Worm (Caenorhabditis elegans) whole organism, mixed stage, embryonic: ENCODE data around the gene prmt-5.

Experiments
- M03D4.4 ChIP-seq: sonication (generic microtip); optimal IDR thresholded peaks from 2 replicates; lab custom pipeline; 2017; ENCODE audit warnings: mild to moderate bottlenecking, missing genetic modification characterization, missing compliant biosample characterization
- bed-3 ChIP-seq: fragments of 200-800 bp; sonication (Bioruptor generic); optimal IDR thresholded peaks from 3 replicates; lab custom pipeline; 2018; ENCODE audit warnings: mild to moderate bottlenecking, missing genetic modification characterization, moderate library complexity, missing compliant biosample characterization
- ceh-39 ChIP-seq: fragments of 150-350 bp; optimal IDR thresholded peaks from 2 replicates; lab custom pipeline; 2014; ENCODE audit warnings: missing biosample characterization, missing genetic modification characterization
- ceh-43 ChIP-seq: fragments of 200-800 bp; sonication (Bioruptor generic); optimal IDR thresholded peaks from 2 replicates; lab custom pipeline; 2018; ENCODE audit warnings: mild to moderate bottlenecking, missing genetic modification characterization, moderate library complexity, missing compliant biosample characterization
- ceh-83 ChIP-seq: fragments of 200-800 bp; sonication (Bioruptor generic); optimal IDR thresholded peaks from 2 replicates; lab custom pipeline; 2018; ENCODE audit warnings: mild to moderate bottlenecking, missing genetic modification characterization, missing compliant biosample characterization
- cnd-1 ChIP-seq: fragments of 200-800 bp; sonication (Bioruptor generic); optimal IDR thresholded peaks from 2 replicates; lab custom pipeline; 2018; ENCODE audit warnings: mild to moderate bottlenecking, missing genetic modification characterization, missing compliant biosample characterization
- drap-1 ChIP-seq: fragments of 200-800 bp; sonication (Bioruptor generic); optimal IDR thresholded peaks from 3 replicates; lab custom pipeline; 2018; ENCODE audit warnings: mild to moderate bottlenecking, missing genetic modification characterization, missing compliant biosample characterization
- elt-1 ChIP-seq: sonication (generic microtip); optimal IDR thresholded peaks from 2 replicates; lab custom pipeline; 2017; ENCODE audit warnings: missing genetic modification characterization, mild to moderate bottlenecking, missing compliant biosample characterization, antibody characterized with exemption, moderate library complexity, borderline replicate concordance; ENCODE audit not compliant: insufficient read depth
- elt-3 ChIP-seq: fragments of 150-350 bp; optimal IDR thresholded peaks from 2 replicates; lab custom pipeline; 2014; ENCODE audit warnings: missing biosample characterization, missing genetic modification characterization
- flh-1 ChIP-seq: fragments of 200-800 bp; sonication (Bioruptor generic); optimal IDR thresholded peaks from 2 replicates; lab custom pipeline; 2018; ENCODE audit warnings: mild to moderate bottlenecking, missing genetic modification characterization, moderate library complexity, missing compliant biosample characterization
- ham-2 ChIP-seq: fragments of 200-800 bp; sonication (Bioruptor generic); optimal IDR thresholded peaks from 2 replicates; lab custom pipeline; 2018; ENCODE audit warnings: mild to moderate bottlenecking, missing genetic modification characterization, missing compliant biosample characterization
- lin-13 ChIP-seq: fragments of 150-350 bp; optimal IDR thresholded peaks from 2 replicates; lab custom pipeline; 2014; ENCODE audit warnings: missing biosample characterization, missing genetic modification characterization
- lin-32 ChIP-seq: fragments of 200-800 bp; sonication (Bioruptor generic); optimal IDR thresholded peaks from 2 replicates; lab custom pipeline; 2018; ENCODE audit warnings: mild to moderate bottlenecking, missing genetic modification characterization, missing compliant biosample characterization
- lsy-2 ChIP-seq: fragments of 150-350 bp; optimal IDR thresholded peaks from 2 replicates; lab custom pipeline; 2014; ENCODE audit warnings: missing biosample characterization, missing genetic modification characterization
- mab-5 ChIP-seq: fragments of 150-350 bp; optimal IDR thresholded peaks from 2 replicates; lab custom pipeline; 2014; ENCODE audit warnings: missing biosample characterization, missing genetic modification characterization
- mep-1 ChIP-seq: fragments of 150-350 bp; optimal IDR thresholded peaks from 2 replicates; lab custom pipeline; 2017; ENCODE audit warnings: missing biosample characterization, missing genetic modification reagents, missing genetic modification characterization, inconsistent platforms
- nhr-12 ChIP-seq: fragments of 150-350 bp; optimal IDR thresholded peaks from 2 replicates; lab custom pipeline; 2014; ENCODE audit warnings: missing biosample characterization, missing genetic modification characterization
- nhr-237 ChIP-seq: fragments of 150-350 bp; optimal IDR thresholded peaks from 2 replicates; lab custom pipeline; 2014; ENCODE audit warnings: missing biosample characterization, missing genetic modification characterization
- nhr-28 ChIP-seq: fragments of 150-350 bp; optimal IDR thresholded peaks from 2 replicates; lab custom pipeline; 2014; ENCODE audit warnings: missing biosample characterization, missing genetic modification characterization
- nhr-76 ChIP-seq: sonication (generic microtip); optimal IDR thresholded peaks from 2 replicates; lab custom pipeline; 2017; ENCODE audit warnings: missing biosample characterization, missing genetic modification characterization
- pha-4 ChIP-seq: fragments of 150-350 bp; optimal IDR thresholded peaks from 2 replicates; lab custom pipeline; 2018; ENCODE audit warnings: missing biosample characterization, missing genetic modification reagents, missing genetic modification characterization
- sem-2 ChIP-seq: fragments of 200-800 bp; sonication (Bioruptor generic); optimal IDR thresholded peaks from 2 replicates; lab custom pipeline; 2018; ENCODE audit warnings: mild to moderate bottlenecking, missing genetic modification characterization, missing compliant biosample characterization
- snpc-4 ChIP-seq: fragments of 150-350 bp; optimal IDR thresholded peaks from 2 replicates; lab custom pipeline; 2014; ENCODE audit warnings: missing biosample characterization, missing genetic modification characterization
- sptf-1 ChIP-seq: sonication (generic microtip); optimal IDR thresholded peaks from 2 replicates; lab custom pipeline; 2017; ENCODE audit warnings: mild to moderate bottlenecking, missing genetic modification characterization, moderate library complexity, missing compliant biosample characterization
- tbx-8 ChIP-seq: fragments of 200-800 bp; sonication (Bioruptor generic); optimal IDR thresholded peaks from 2 replicates; lab custom pipeline; 2018; ENCODE audit warnings: mild to moderate bottlenecking, missing genetic modification characterization, moderate library complexity, missing compliant biosample characterization
- unc-120 ChIP-seq: sonication (generic microtip); optimal IDR thresholded peaks from 2 replicates; lab custom pipeline; 2017; ENCODE audit warnings: missing genetic modification characterization, missing compliant biosample characterization; ENCODE audit not compliant: poor library complexity, severe bottlenecking
- unc-39 ChIP-seq: fragments of 150-350 bp; optimal IDR thresholded peaks from 2 replicates; lab custom pipeline; 2014; ENCODE audit warnings: missing biosample characterization, missing genetic modification characterization
- unc-62 ChIP-seq: fragments of 150-350 bp; optimal IDR thresholded peaks from 2 replicates; lab custom pipeline; 2014; ENCODE audit warnings: missing biosample characterization, missing genetic modification reagents, missing genetic modification characterization
- ztf-11 ChIP-seq: fragments of 150-350 bp; optimal IDR thresholded peaks from 2 replicates; lab custom pipeline; 2014; ENCODE audit warnings: missing biosample characterization, missing genetic modification characterization

The prmt-5 gene

ce11 chrIII:5228839-5229238, 1.5 kb upstream of the prmt-5 start:
- TF ChIP-seq lsy-2 (tag; lab: Kevin White, UChicago) (no peak), unc-39 (no peak), nhr-28 (tag; lab: Kevin White, UChicago) (no peak), mep-1 (tag; lab: Kevin White, UChicago) (no peak), ztf-11 (tag; lab: Kevin White, UChicago) (no peak), sptf-1 (no peak), snpc-4 (tag; lab: Kevin White, UChicago) (no peak), ceh-39 (tag; lab: Kevin White, UChicago) (no peak)

- TF ChIP-seq ztf-11 (tag; lab: Kevin White, UChicago): no peak
- no peak for TF ChIP-seq nhr-76 (tag; lab: Kevin White, UChicago)
- TF ChIP-seq unc-120 (tag; lab: Kevin White, UChicago): no peak
Measured at ce11 chrIII:5229511-5230250, 674 bp upstream of the prmt-5 start.

- TF ChIP-seq drap-1 (GFP tag; lab: Kevin White, UChicago) (no peak), pha-4 (tag; lab: Kevin White, UChicago) (peak; percentile 35)
Measured at ce11 chrIII:5233140-5233539, 2.8 kb downstream of the prmt-5 start.

ce11 chrIII:5234312-5234711, 4.0 kb downstream of the prmt-5 start, which contains the start of gene mrps-26:
Gene mrps-26 (plus strand): TSS chrIII:5234612.
- TF ChIP-seq unc-39 (no peak), ham-2 (GFP tag; lab: Kevin White, UChicago) (no peak), nhr-76 (tag; lab: Kevin White, UChicago) (no peak), unc-62 (GFP tag; lab: Kevin White, UChicago) (no peak)
- TF ChIP-seq, all 35 proteins: peak for 0

ce11 chrIII:5236104-5236503, 5.7 kb downstream of the prmt-5 start, which contains the start of gene prx-10:
Gene prx-10 (plus strand): TSS chrIII:5236404.
- no peak for TF ChIP-seq mep-1 (tag; lab: Kevin White, UChicago)
- TF ChIP-seq ceh-43 (GFP tag; lab: Kevin White, UChicago): no peak
- no peak for TF ChIP-seq unc-39
- TF ChIP-seq nhr-12 (tag; lab: Kevin White, UChicago): no peak
- no peak for TF ChIP-seq flh-1 (GFP tag; lab: Kevin White, UChicago)
- TF ChIP-seq pha-4 (tag; lab: Kevin White, UChicago): no peak
- TF ChIP-seq mab-5 (tag; lab: Kevin White, UChicago): no peak
- no peak for TF ChIP-seq snpc-4 (tag; lab: Kevin White, UChicago)
- TF ChIP-seq lin-13 (tag; lab: Kevin White, UChicago): no peak
- no peak for TF ChIP-seq bed-3 (GFP tag; lab: Kevin White, UChicago)
- TF ChIP-seq lsy-2 (tag; lab: Kevin White, UChicago): no peak
- no peak for TF ChIP-seq elt-1
- TF ChIP-seq drap-1 (GFP tag; lab: Kevin White, UChicago): no peak
- no peak for TF ChIP-seq tbx-8 (GFP tag; lab: Kevin White, UChicago)
- TF ChIP-seq, all 35 proteins: peak for 0

ce11 chrIII:5241854-5242253, 11.5 kb downstream of the prmt-5 start:
- TF ChIP-seq ceh-43 (GFP tag; lab: Kevin White, UChicago) (no peak), sem-2 (no peak), drap-1 (GFP tag; lab: Kevin White, UChicago) (no peak), cnd-1 (tag; lab: Kevin White, UChicago) (no peak), M03D4.4 (no peak), mab-5 (tag; lab: Kevin White, UChicago) (no peak), lin-32 (GFP tag; lab: Kevin White, UChicago) (no peak), unc-39 (no peak), tbx-8 (GFP tag; lab: Kevin White, UChicago) (no peak), nhr-237 (tag; lab: Kevin White, UChicago) (no peak), flh-1 (GFP tag; lab: Kevin White, UChicago) (no peak), unc-120 (tag; lab: Kevin White, UChicago) (no peak), mep-1 (tag; lab: Kevin White, UChicago) (no peak), elt-3 (tag; lab: Kevin White, UChicago) (no peak), ceh-83 (no peak)
